Worm (Caenorhabditis elegans) whole organism, late embryonic: Measurements from ENCODE around the gene T13H5.8.
A peak's percentile ranks its signal among the peaks of the same experiment; 100 is the strongest.

Experiments
- C08G9.2 ChIP-seq: sonication (generic microtip); optimal IDR thresholded peaks from 2 replicates; lab custom pipeline; 2016; ENCODE audit warnings: mild to moderate bottlenecking, missing genetic modification characterization, moderate library complexity, missing compliant biosample characterization
- C38D4.7 ChIP-seq: fragments of 200-800 bp; sonication (Bioruptor generic); optimal IDR thresholded peaks from 2 replicates; lab custom pipeline; 2018; ENCODE audit warnings: mild to moderate bottlenecking, missing genetic modification characterization, moderate library complexity, missing compliant biosample characterization
- T23F11.4 ChIP-seq: fragments of 200-800 bp; sonication (Bioruptor generic); optimal IDR thresholded peaks from 2 replicates; lab custom pipeline; 2018; ENCODE audit warnings: mild to moderate bottlenecking, missing genetic modification characterization, missing compliant biosample characterization
- Y22D7AL.16 ChIP-seq: sonication (generic microtip); optimal IDR thresholded peaks from 2 replicates; lab custom pipeline; 2016; ENCODE audit warnings: missing genetic modification characterization, missing compliant biosample characterization
- ama-1 ChIP-seq: fragments of 150-350 bp; optimal IDR thresholded peaks from 2 replicates; lab custom pipeline; 2014
- ceh-2 ChIP-seq: sonication (generic microtip); optimal IDR thresholded peaks from 2 replicates; lab custom pipeline; 2016; ENCODE audit warnings: missing genotype, missing genetic modification characterization, missing compliant biosample characterization
- ceh-22 ChIP-seq: sonication (generic microtip); optimal IDR thresholded peaks from 2 replicates; lab custom pipeline; 2017; ENCODE audit warnings: missing biosample characterization, missing genetic modification characterization
- ceh-30 ChIP-seq: fragments of 150-350 bp; optimal IDR thresholded peaks from 2 replicates; lab custom pipeline; 2014; ENCODE audit warnings: missing biosample characterization, missing genetic modification characterization
- ceh-34 ChIP-seq: sonication (generic microtip); optimal IDR thresholded peaks from 2 replicates; lab custom pipeline; 2016; ENCODE audit warnings: mild to moderate bottlenecking, missing genetic modification characterization, missing compliant biosample characterization
- ceh-45 ChIP-seq: fragments of 200-800 bp; sonication (Bioruptor generic); IDR thresholded peaks from 2 replicates; pipeline ENCODE4 v1.3.6; 2022; ENCODE audit warnings: missing genetic modification reagents, missing genetic modification characterization, missing compliant biosample characterization
- ceh-48 ChIP-seq: sonication (generic microtip); optimal IDR thresholded peaks from 2 replicates; lab custom pipeline; 2016; ENCODE audit warnings: missing genetic modification characterization, inconsistent platforms, missing compliant biosample characterization
- ceh-9 ChIP-seq: sonication (generic microtip); optimal IDR thresholded peaks from 2 replicates; lab custom pipeline; 2016; ENCODE audit warnings: mild to moderate bottlenecking, missing genetic modification characterization, inconsistent platforms, missing compliant biosample characterization
- dve-1 ChIP-seq: sonication (generic microtip); optimal IDR thresholded peaks from 2 replicates; lab custom pipeline; 2017; ENCODE audit warnings: antibody characterized with exemption, mild to moderate bottlenecking, missing genetic modification characterization, missing compliant biosample characterization
- elt-2 ChIP-seq: sonication (generic microtip); optimal IDR thresholded peaks from 2 replicates; lab custom pipeline; 2016; ENCODE audit warnings: missing genetic modification reagents, missing genetic modification characterization, missing compliant biosample characterization
- elt-4 ChIP-seq: sonication (generic microtip); optimal IDR thresholded peaks from 2 replicates; lab custom pipeline; 2016; ENCODE audit warnings: missing genetic modification characterization, missing compliant biosample characterization
- fax-1 ChIP-seq: sonication (generic microtip); optimal IDR thresholded peaks from 2 replicates; lab custom pipeline; 2016; ENCODE audit warnings: missing genotype, missing genetic modification characterization, missing compliant biosample characterization
- fkh-6 ChIP-seq: sonication (generic microtip); optimal IDR thresholded peaks from 2 replicates; lab custom pipeline; 2016; ENCODE audit warnings: missing genetic modification characterization, missing compliant biosample characterization
- gmeb-2 ChIP-seq: sonication (generic microtip); optimal IDR thresholded peaks from 2 replicates; lab custom pipeline; 2016; ENCODE audit warnings: missing genetic modification characterization, inconsistent platforms, missing compliant biosample characterization
- hlh-13 ChIP-seq: fragments of 200-800 bp; sonication (Bioruptor generic); optimal IDR thresholded peaks from 2 replicates; lab custom pipeline; 2018; ENCODE audit warnings: mild to moderate bottlenecking, missing genetic modification characterization, missing compliant biosample characterization
- hlh-30 ChIP-seq: sonication (generic microtip); optimal IDR thresholded peaks from 2 replicates; lab custom pipeline; 2017; ENCODE audit warnings: antibody characterized with exemption, missing genetic modification characterization, missing compliant biosample characterization; ENCODE audit not compliant: insufficient read depth
- hlh-8 ChIP-seq: sonication (generic microtip); optimal IDR thresholded peaks from 2 replicates; lab custom pipeline; 2016; ENCODE audit warnings: missing genotype, missing genetic modification characterization, missing compliant biosample characterization
- madf-2 ChIP-seq: sonication (generic microtip); optimal IDR thresholded peaks from 2 replicates; lab custom pipeline; 2017; ENCODE audit warnings: missing genetic modification characterization, missing compliant biosample characterization
- nfya-1 ChIP-seq: sonication (generic microtip); optimal IDR thresholded peaks from 2 replicates; lab custom pipeline; 2017; ENCODE audit warnings: missing genetic modification characterization, mild to moderate bottlenecking, missing compliant biosample characterization, antibody characterized with exemption, moderate library complexity
- nhr-11 ChIP-seq: fragments of 150-350 bp; optimal IDR thresholded peaks from 2 replicates; lab custom pipeline; 2014; ENCODE audit warnings: missing biosample characterization, missing genetic modification characterization
- pax-1 ChIP-seq: fragments of 150-350 bp; optimal IDR thresholded peaks from 2 replicates; lab custom pipeline; 2014; ENCODE audit warnings: missing biosample characterization, missing genetic modification characterization
- pha-4 ChIP-seq: fragments of 150-350 bp; optimal IDR thresholded peaks from 2 replicates; lab custom pipeline; 2018; ENCODE audit warnings: missing biosample characterization, missing genetic modification reagents, missing genetic modification characterization
- pros-1 ChIP-seq: fragments of 150-350 bp; optimal IDR thresholded peaks from 2 replicates; lab custom pipeline; 2014; ENCODE audit warnings: missing biosample characterization, missing genetic modification reagents, missing genetic modification characterization
- ref-2 ChIP-seq: sonication (generic microtip); optimal IDR thresholded peaks from 2 replicates; lab custom pipeline; 2016; ENCODE audit warnings: missing genetic modification characterization, missing compliant biosample characterization
- sdc-2 ChIP-seq: sonication (generic microtip); optimal IDR thresholded peaks from 2 replicates; lab custom pipeline; 2016; ENCODE audit warnings: missing genotype, missing genetic modification characterization, missing compliant biosample characterization
- syd-9 ChIP-seq: sonication (generic microtip); optimal IDR thresholded peaks from 2 replicates; lab custom pipeline; 2016; ENCODE audit warnings: mild to moderate bottlenecking, missing genetic modification characterization, moderate library complexity, missing compliant biosample characterization
- tbx-2 ChIP-seq: sonication (generic microtip); optimal IDR thresholded peaks from 2 replicates; lab custom pipeline; 2016; ENCODE audit warnings: missing genetic modification characterization, missing compliant biosample characterization
- unc-3 ChIP-seq, 2 experiments: fragments of 200-800 bp in 1 of 2; sonication (Bioruptor generic) in 1 of 2; sonication (generic microtip) in 1 of 2; conservative IDR thresholded peaks in 1 of 2; optimal IDR thresholded peaks in 1 of 2; 2 replicates each; pipeline versions ENCODE4 v1.3.6 to Lab custom; 2016 to 2022; ENCODE audit warnings: missing compliant biosample characterization in 2 of 2, missing genetic modification characterization in 2 of 2, missing genetic modification reagents in 1 of 2
- unc-42 ChIP-seq: sonication (generic microtip); optimal IDR thresholded peaks from 2 replicates; lab custom pipeline; 2016; ENCODE audit warnings: missing genotype, missing genetic modification characterization, missing compliant biosample characterization
- unc-55 ChIP-seq: sonication (generic microtip); optimal IDR thresholded peaks from 2 replicates; lab custom pipeline; 2017; ENCODE audit warnings: missing biosample characterization, missing genetic modification reagents, missing genetic modification characterization
- unc-86 ChIP-seq: sonication (generic microtip); optimal IDR thresholded peaks from 2 replicates; lab custom pipeline; 2016; ENCODE audit warnings: missing genetic modification characterization, missing compliant biosample characterization
- zip-5 ChIP-seq: sonication (generic microtip); optimal IDR thresholded peaks from 2 replicates; lab custom pipeline; 2016; ENCODE audit warnings: missing genetic modification characterization, missing compliant biosample characterization

The T13H5.8 gene

DNA sequence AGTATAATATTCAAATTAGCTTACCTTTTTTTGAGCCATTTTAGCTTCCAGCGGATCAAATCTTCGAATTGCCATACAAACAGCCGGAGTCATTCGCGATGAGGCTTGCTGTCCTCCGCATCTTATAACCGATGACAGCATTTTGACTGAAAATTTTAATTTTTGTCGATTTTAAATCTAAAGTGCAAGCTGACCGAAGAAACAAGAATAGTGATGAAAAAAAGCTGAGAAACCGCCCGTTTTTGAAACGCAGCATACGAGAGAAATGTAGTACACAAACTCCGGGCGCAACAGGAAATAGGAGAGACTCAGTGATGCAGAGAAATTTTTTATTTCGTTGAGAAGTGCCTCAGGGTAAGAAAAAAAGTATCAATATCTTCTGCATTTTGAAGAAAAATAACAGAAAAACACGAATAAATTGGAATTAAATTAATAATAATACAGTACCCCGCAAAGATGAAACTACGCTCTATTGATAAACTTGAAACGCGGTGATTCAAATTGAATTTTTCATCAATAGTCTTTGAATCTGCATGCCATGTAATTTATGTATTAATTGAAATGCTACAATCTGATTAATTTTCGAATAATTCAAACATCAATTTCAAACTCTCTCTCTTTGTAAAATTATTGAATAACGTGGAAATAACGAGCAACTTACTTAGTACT is 35.1 kb upstream of the T13H5.8 start:
- no peak for TF ChIP-seq ceh-34 (tag; lab: Kevin White, UChicago)
- no peak for TF ChIP-seq C38D4.7 (GFP tag; lab: Kevin White, UChicago)
- no peak for TF ChIP-seq elt-4 (tag; lab: Kevin White, UChicago)
- TF ChIP-seq dve-1, result peak; percentile 4
- TF ChIP-seq nfya-1, result peak; percentile 0
- TF ChIP-seq sdc-2 (tag; lab: Kevin White, UChicago), result no peak
- TF ChIP-seq unc-3 (GFP tag; conservative IDR thresholded peaks at IDR 0.05; lab: Robert Waterston, UW), result no peak
- no peak for TF ChIP-seq unc-3 (tag; optimal IDR thresholded peaks at IDR 0.05; lab: Kevin White, UChicago)
- TF ChIP-seq madf-2 (tag; lab: Kevin White, UChicago), result no peak
- no peak for TF ChIP-seq pha-4 (tag; lab: Kevin White, UChicago)
- no peak for TF ChIP-seq ceh-30 (tag; lab: Kevin White, UChicago)
- no peak for TF ChIP-seq pros-1 (tag; lab: Kevin White, UChicago)
- no peak for TF ChIP-seq unc-86 (tag; lab: Kevin White, UChicago)
- no peak for TF ChIP-seq zip-5
- TF ChIP-seq fkh-6 (tag; lab: Kevin White, UChicago), result no peak
- no peak for TF ChIP-seq hlh-13 (GFP tag; lab: Kevin White, UChicago)
- TF ChIP-seq pax-1 (tag; lab: Kevin White, UChicago), result no peak
- no peak for TF ChIP-seq ceh-22 (tag; lab: Kevin White, UChicago)
- no peak for TF ChIP-seq ref-2
- TF ChIP-seq unc-42 (tag; lab: Kevin White, UChicago), result peak; percentile 31
- TF ChIP-seq, all 69 proteins: peak for 3

DNA sequence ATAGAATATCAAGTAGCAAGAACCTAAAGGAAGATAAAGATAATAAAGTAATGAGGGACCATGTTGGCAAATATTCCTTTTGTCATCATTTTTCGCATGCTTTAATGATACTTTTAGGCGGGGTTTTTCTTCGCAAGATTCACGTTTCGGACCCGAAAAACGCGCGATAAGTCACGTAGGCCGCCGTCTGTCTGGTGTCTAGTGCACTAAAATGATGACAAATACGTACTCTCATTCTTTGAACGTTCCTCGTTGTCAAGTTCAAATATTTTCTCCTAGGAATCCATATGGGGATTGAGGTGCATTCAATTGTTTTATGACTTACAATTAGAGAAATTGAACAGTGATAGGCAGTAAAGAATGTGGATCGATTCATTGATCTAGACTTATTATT is 34.5 kb upstream of the T13H5.8 start, which contains the start of gene taap-1:
Gene taap-1 (minus strand): TSS at position 79 of the 394 bp plus-strand sequence.
- TF ChIP-seq dve-1 (no peak), unc-55 (GFP tag; lab: Kevin White, UChicago) (peak; percentile 11), gmeb-2 (tag; lab: Kevin White, UChicago) (no peak), elt-2 (tag; lab: Kevin White, UChicago) (no peak), ceh-45 (GFP tag; lab: Robert Waterston, UW) (no peak), hlh-8 (no peak), elt-4 (tag; lab: Kevin White, UChicago) (no peak)

ce11 chrII:8484546-8484945 is 33.8 kb upstream of the T13H5.8 start:
- TF ChIP-seq dve-1 (peak; percentile 38), ceh-22 (tag; lab: Kevin White, UChicago) (no peak), fkh-6 (tag; lab: Kevin White, UChicago) (no peak), hlh-30 (tag; lab: Kevin White, UChicago) (no peak), elt-2 (tag; lab: Kevin White, UChicago) (peak; percentile 40), ref-2 (no peak), T23F11.4 (GFP tag; lab: Kevin White, UChicago) (no peak)

ce11 chrII:8485603-8486002 is 32.7 kb upstream of the T13H5.8 start, which contains the start of gene gbh-2:
Gene gbh-2 (plus strand): TSS chrII:8485879.
- TF ChIP-seq elt-2 (tag; lab: Kevin White, UChicago), result peak; percentile 36
- no peak for TF ChIP-seq sdc-2 (tag; lab: Kevin White, UChicago)
- TF ChIP-seq tbx-2, result no peak

DNA sequence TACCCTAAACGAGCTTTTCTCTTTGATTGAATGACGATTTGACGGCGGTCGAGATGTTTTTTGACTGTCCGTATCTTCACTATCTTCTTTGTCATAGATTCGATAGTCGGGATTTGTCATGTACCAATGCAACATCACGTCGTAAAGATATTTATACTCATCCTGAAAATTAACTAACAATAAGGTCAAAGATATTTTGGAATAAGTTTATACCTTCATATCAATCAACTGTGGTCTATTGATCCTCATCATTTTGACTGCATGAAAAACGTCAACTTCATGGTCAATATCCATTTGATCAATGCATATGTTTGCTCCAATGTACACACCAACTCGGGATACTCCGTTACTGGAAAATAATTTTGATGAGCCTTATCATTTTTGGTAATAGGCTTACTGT is 30.2 kb upstream of the T13H5.8 start:
- no peak for TF ChIP-seq ceh-30 (tag; lab: Kevin White, UChicago)
- no peak for TF ChIP-seq ama-1 (lab: Kevin White, UChicago)
- TF ChIP-seq ceh-2 (tag; lab: Kevin White, UChicago), result no peak
- no peak for TF ChIP-seq unc-86 (tag; lab: Kevin White, UChicago)
- no peak for TF ChIP-seq C08G9.2 (tag; lab: Kevin White, UChicago)
- TF ChIP-seq ceh-48 (tag; lab: Kevin White, UChicago), result no peak
- TF ChIP-seq syd-9 (tag; lab: Kevin White, UChicago), result no peak
- no peak for TF ChIP-seq ceh-9 (tag; lab: Kevin White, UChicago)
- TF ChIP-seq gmeb-2 (tag; lab: Kevin White, UChicago), result no peak
- TF ChIP-seq nhr-11 (tag; lab: Kevin White, UChicago), result no peak
- TF ChIP-seq ceh-34 (tag; lab: Kevin White, UChicago), result no peak
- no peak for TF ChIP-seq T23F11.4 (GFP tag; lab: Kevin White, UChicago)
- no peak for TF ChIP-seq fax-1 (tag; lab: Kevin White, UChicago)
- no peak for TF ChIP-seq madf-2 (tag; lab: Kevin White, UChicago)
- no peak for TF ChIP-seq dve-1
- TF ChIP-seq Y22D7AL.16 (tag; lab: Kevin White, UChicago), result no peak
- TF ChIP-seq fkh-6 (tag; lab: Kevin White, UChicago), result no peak
